Fruit fly (Drosophila melanogaster) whole organism, pupa: ENCODE measurements around the gene ogre.

Experiments used
- CG10348 ChIP-seq: fragments of 200-800 bp; sonication (Bioruptor generic); IDR thresholded peaks from 2 replicates; pipeline ENCODE4 v1.3.6; 2022; ENCODE audit warnings: missing biosample characterization, missing genetic modification characterization
- CG12605 ChIP-seq: fragments of 200-800 bp; sonication (Bioruptor generic); IDR thresholded peaks from 2 replicates; pipeline ENCODE4 v1.3.6; 2022; ENCODE audit warnings: missing biosample characterization, missing genetic modification characterization
- CG13204 ChIP-seq: fragments of 200-800 bp; sonication (Bioruptor generic); optimal IDR thresholded peaks from 2 replicates; lab custom pipeline; 2018; ENCODE audit warnings: missing biosample characterization, mild to moderate bottlenecking, missing genetic modification characterization, moderate library complexity
- CG14655 ChIP-seq: fragments of 200-800 bp; sonication (Bioruptor generic); optimal IDR thresholded peaks from 3 replicates; lab custom pipeline; 2017; ENCODE audit warnings: mild to moderate bottlenecking, missing biosample characterization, missing genetic modification reagents, missing genetic modification characterization
- CG15710 ChIP-seq: fragments of 200-800 bp; sonication (Bioruptor generic); optimal IDR thresholded peaks from 2 replicates; lab custom pipeline; 2018; ENCODE audit warnings: missing biosample characterization, mild to moderate bottlenecking, missing genetic modification characterization, moderate library complexity
- CG17806 ChIP-seq: fragments of 200-800 bp; sonication (Bioruptor generic); optimal IDR thresholded peaks from 2 replicates; lab custom pipeline; 2018; ENCODE audit warnings: missing biosample characterization, mild to moderate bottlenecking, missing genetic modification characterization, moderate library complexity
- CG32121 ChIP-seq: fragments of 200-800 bp; sonication (Bioruptor generic); IDR thresholded peaks from 2 replicates; pipeline ENCODE4 v1.3.6; 2022; ENCODE audit warnings: missing biosample characterization, missing genetic modification characterization
- CG34367 ChIP-seq: fragments of 200-800 bp; sonication (Bioruptor generic); optimal IDR thresholded peaks from 2 replicates; lab custom pipeline; 2018; ENCODE audit warnings: missing biosample characterization, mild to moderate bottlenecking, missing genetic modification characterization
- CG4496 ChIP-seq: fragments of 200-800 bp; sonication (Bioruptor generic); IDR thresholded peaks from 3 replicates; pipeline ENCODE4 v1.3.6; 2022; ENCODE audit warnings: missing biosample characterization, missing genetic modification characterization
- CG8159 ChIP-seq: fragments of 200-800 bp; sonication (Bioruptor generic); optimal IDR thresholded peaks from 3 replicates; lab custom pipeline; 2018; ENCODE audit warnings: missing biosample characterization, mild to moderate bottlenecking, missing genetic modification characterization, moderate library complexity
- CG8301 ChIP-seq: fragments of 200-800 bp; sonication (Bioruptor generic); optimal IDR thresholded peaks from 2 replicates; lab custom pipeline; 2018; ENCODE audit warnings: missing biosample characterization, mild to moderate bottlenecking, missing genetic modification characterization
- CG9948 ChIP-seq: fragments of 200-800 bp; sonication (Bioruptor generic); optimal IDR thresholded peaks from 2 replicates; lab custom pipeline; 2018; ENCODE audit warnings: missing biosample characterization, mild to moderate bottlenecking, missing genetic modification characterization, moderate library complexity
- D1 ChIP-seq: fragments of 200-800 bp; sonication (Bioruptor generic); optimal IDR thresholded peaks from 2 replicates; lab custom pipeline; 2018; ENCODE audit warnings: missing biosample characterization, mild to moderate bottlenecking, missing genetic modification characterization, moderate library complexity
- EcR ChIP-seq: fragments of 200-800 bp; sonication (Bioruptor generic); optimal IDR thresholded peaks from 3 replicates; lab custom pipeline; 2019; ENCODE audit warnings: missing biosample characterization, missing genetic modification characterization, mild to moderate bottlenecking, moderate library complexity, missing genetic modification reagents
- Ets98B ChIP-seq: fragments of 200-800 bp; sonication (Bioruptor generic); IDR thresholded peaks from 2 replicates; pipeline ENCODE4 v1.3.6; 2022; ENCODE audit warnings: missing biosample characterization, missing genetic modification characterization
- Pif1A ChIP-seq: fragments of 200-800 bp; sonication (Bioruptor generic); optimal IDR thresholded peaks from 3 replicates; lab custom pipeline; 2016; ENCODE audit warnings: missing biosample characterization, missing genetic modification characterization
- Pif1B ChIP-seq: fragments of 200-800 bp; sonication (Bioruptor generic); optimal IDR thresholded peaks from 3 replicates; lab custom pipeline; 2016; ENCODE audit warnings: missing biosample characterization, missing genetic modification characterization
- Snoo ChIP-seq: fragments of 200-800 bp; sonication (Bioruptor generic); optimal IDR thresholded peaks from 3 replicates; lab custom pipeline; 2017; ENCODE audit warnings: missing biosample characterization, mild to moderate bottlenecking, missing genetic modification characterization, inconsistent platforms
- fd96Ca ChIP-seq: fragments of 200-800 bp; sonication (Bioruptor generic); IDR thresholded peaks from 3 replicates; pipeline ENCODE4 v1.3.6; 2022; ENCODE audit warnings: missing biosample characterization, missing genetic modification characterization
- gl ChIP-seq: fragments of 200-800 bp; sonication (Bioruptor generic); optimal IDR thresholded peaks from 2 replicates; lab custom pipeline; 2018; ENCODE audit warnings: missing biosample characterization, mild to moderate bottlenecking, missing genetic modification characterization
- rn ChIP-seq: fragments of 200-800 bp; sonication (Bioruptor generic); IDR thresholded peaks from 2 replicates; pipeline ENCODE4 v1.3.6; 2022; ENCODE audit warnings: missing biosample characterization, missing genetic modification characterization

The ogre gene

dm6 chrX:6994473-6995179, 3.5 kb upstream of the ogre start:
- TF ChIP-seq gl (tag; lab: Kevin White, UChicago) (peak; percentile 33), EcR (GFP tag; lab: Kevin White, UChicago) (peak; percentile 14), Pif1A (GFP tag; lab: Kevin White, UChicago) (peak; percentile 2), CG13204 (GFP tag; lab: Kevin White, UChicago) (peak; percentile 53), CG8301 (tag; lab: Kevin White, UChicago) (no peak), CG4496 (GFP tag; lab: Robert Waterston, UW) (peak; percentile 40; the same call in 1 of the 3 replicates), Snoo (tag; lab: Kevin White, UChicago) (no peak), CG14655 (peak; percentile 6), Ets98B (GFP tag; lab: Robert Waterston, UW) (0 out of 2 replicates have a peak, but pooled peaks have one; percentile 13), CG34367 (tag; lab: Kevin White, UChicago) (peak; percentile 30)
- TF ChIP-seq, all 21 proteins: peak for 8

DNA sequence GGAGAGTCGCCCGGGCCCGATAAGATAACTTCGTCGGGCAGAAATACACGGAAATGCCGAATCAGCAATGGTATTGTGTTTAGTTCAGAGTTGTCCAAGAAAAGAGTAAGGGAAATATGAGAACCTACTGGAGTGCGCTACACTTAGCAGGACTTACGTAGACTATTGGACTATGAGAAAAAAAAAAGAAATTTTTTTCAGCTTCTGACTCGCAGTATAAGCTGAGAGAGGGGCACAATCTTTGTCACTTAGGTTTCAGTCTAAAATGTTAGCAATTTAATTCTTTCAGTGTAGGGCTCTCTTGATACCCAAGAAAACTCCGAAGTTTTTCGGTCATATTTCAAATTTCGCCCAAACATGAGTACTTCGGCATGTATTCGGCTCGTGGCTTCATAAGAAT, 2.6 kb upstream of the ogre start:
- TF ChIP-seq CG9948 (tag; lab: Kevin White, UChicago) (peak; percentile 1), EcR (GFP tag; lab: Kevin White, UChicago) (no peak), CG10348 (GFP tag; lab: Robert Waterston, UW) (no peak), fd96Ca (peak; percentile 36; the same call in 1 of the 3 replicates), CG4496 (GFP tag; lab: Robert Waterston, UW) (peak; percentile 59; the same call in 2 of the 3 replicates), Pif1B (GFP tag; lab: Kevin White, UChicago) (no peak), Snoo (tag; lab: Kevin White, UChicago) (peak; percentile 55), CG8301 (tag; lab: Kevin White, UChicago) (no peak), Pif1A (GFP tag; lab: Kevin White, UChicago) (peak; percentile 30), CG17806 (tag; lab: Kevin White, UChicago) (no peak), Ets98B (GFP tag; lab: Robert Waterston, UW) (0 out of 2 replicates have a peak, but pooled peaks have one; percentile 8), CG14655 (peak; percentile 21), CG8159 (tag; lab: Kevin White, UChicago) (peak; percentile 34)

DNA sequence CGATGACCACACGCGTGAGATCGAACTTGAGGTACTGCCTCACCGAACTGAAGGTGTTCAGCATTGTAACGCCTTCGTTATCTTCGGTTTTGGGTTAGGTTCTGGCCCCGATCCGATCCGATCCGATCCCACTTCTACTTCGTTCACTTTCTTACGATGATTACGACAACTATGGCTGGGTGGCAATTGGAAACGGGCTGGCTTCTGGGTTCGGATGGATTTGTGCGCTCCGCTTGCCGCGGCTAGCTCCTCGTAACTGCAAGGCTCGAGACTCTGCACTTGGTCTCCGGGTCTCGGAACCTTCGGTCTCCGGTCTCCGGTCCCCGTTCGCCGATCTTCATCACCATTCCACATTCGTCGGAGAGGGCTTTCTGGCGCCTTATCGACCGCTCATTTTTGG, 2.2 kb upstream of the ogre start, which contains the start of gene Inx7:
Gene Inx7, minus strand, starts transcription at position 263 of the 400 bp plus-strand sequence.
- TF ChIP-seq rn (GFP tag; lab: Robert Waterston, UW) (no peak), fd96Ca (no peak)

DNA sequence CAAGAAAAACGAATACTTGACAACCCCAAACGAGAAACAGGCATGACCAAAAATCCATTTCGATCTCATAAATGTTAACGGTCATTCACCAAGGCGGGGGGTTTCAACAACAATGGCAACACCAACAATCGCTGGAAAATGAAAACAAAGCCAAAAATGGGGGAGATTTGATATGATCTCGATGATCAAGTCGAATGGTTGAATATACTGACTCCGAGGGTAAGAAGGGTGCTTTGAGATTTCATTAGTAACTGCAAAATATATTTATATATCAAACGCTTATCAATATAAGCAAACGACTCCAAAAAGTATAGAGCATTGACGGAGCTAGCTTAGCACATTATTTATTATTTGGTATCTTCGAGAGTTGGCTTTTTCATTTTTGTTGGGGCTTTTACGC, 1.0 kb downstream of the ogre start:
- TF ChIP-seq CG32121 (no peak), Snoo (tag; lab: Kevin White, UChicago) (peak; percentile 20), CG8301 (tag; lab: Kevin White, UChicago) (peak; percentile 22), CG14655 (peak; percentile 38)
- TF ChIP-seq, all 21 proteins: peak for 3

DNA sequence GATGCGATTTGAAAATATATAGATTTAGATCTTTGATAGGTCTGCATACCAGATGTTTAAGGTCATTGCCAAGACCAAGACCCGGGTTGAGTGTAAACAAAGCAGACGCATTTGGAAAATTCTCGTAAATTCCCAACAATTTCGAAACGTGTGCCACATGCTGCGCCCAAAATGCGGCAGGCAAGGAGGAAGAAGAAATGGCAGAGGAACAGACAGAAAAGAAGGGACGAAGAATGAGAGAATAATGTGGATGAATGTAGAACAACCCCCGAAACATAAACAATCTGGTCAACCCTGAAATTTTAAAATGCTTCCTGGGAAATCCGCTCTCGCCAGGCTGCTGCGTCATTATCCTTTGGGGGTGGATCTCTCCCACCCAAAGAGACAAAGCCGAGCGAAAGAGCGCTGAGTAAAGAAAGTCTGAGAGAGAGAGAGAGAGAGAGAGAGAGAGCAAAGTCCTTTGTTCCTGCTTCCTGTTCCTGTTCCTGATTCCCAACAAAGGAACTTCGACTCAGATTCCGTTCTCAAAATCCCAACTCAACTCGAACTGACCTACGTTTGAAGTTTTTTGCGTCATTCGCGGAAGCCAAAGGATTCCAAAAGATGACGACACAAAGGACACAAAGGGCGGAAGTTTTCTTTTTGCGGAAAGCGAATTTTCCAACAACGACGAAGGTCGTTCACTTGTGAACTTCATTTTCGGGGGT, 2.3 kb downstream of the ogre start:
- TF ChIP-seq CG34367 (tag; lab: Kevin White, UChicago) (no peak), Pif1A (GFP tag; lab: Kevin White, UChicago) (no peak), CG32121 (no peak), CG13204 (GFP tag; lab: Kevin White, UChicago) (no peak), CG9948 (tag; lab: Kevin White, UChicago) (no peak), CG4496 (GFP tag; lab: Robert Waterston, UW) (no peak), CG8301 (tag; lab: Kevin White, UChicago) (no peak), EcR (GFP tag; lab: Kevin White, UChicago) (no peak), Pif1B (GFP tag; lab: Kevin White, UChicago) (no peak), CG12605 (no peak), fd96Ca (no peak)

DNA sequence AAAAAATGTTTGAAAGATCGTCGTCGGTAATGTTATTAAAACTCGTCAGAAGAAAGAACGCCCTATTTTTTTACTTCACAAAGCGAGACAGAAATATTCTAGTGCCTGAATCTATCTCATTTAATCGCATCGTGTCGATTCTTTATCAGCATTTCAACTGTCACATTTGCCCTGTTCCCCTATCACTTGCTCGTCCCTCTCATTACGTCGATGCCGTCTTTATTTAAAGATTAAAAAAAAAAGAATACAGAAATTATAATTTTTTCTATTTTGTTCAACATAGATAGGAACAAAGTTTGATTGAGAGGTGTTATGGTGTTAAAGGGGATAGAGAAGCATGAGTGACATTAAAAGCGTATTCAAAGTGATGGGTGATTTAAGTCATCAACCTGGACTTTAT, 3.0 kb downstream of the ogre start:
- TF ChIP-seq CG12605 (peak; percentile 25; the same call in 1 of the 2 replicates), CG9948 (tag; lab: Kevin White, UChicago) (no peak), CG14655 (peak; percentile 19)

dm6 chrX:6987091-6987490, 4.0 kb downstream of the ogre start:
- TF ChIP-seq CG32121 (no peak), fd96Ca (no peak), CG8159 (tag; lab: Kevin White, UChicago) (no peak), CG13204 (GFP tag; lab: Kevin White, UChicago) (no peak), Pif1B (GFP tag; lab: Kevin White, UChicago) (no peak), CG34367 (tag; lab: Kevin White, UChicago) (no peak), CG4496 (GFP tag; lab: Robert Waterston, UW) (no peak), CG9948 (tag; lab: Kevin White, UChicago) (no peak), CG14655 (no peak), Snoo (tag; lab: Kevin White, UChicago) (no peak), CG17806 (tag; lab: Kevin White, UChicago) (no peak), CG8301 (tag; lab: Kevin White, UChicago) (no peak), CG15710 (no peak), D1 (tag; lab: Kevin White, UChicago) (no peak), rn (GFP tag; lab: Robert Waterston, UW) (no peak), Pif1A (GFP tag; lab: Kevin White, UChicago) (no peak), gl (tag; lab: Kevin White, UChicago) (no peak), CG10348 (GFP tag; lab: Robert Waterston, UW) (no peak)
